Fruit fly (Drosophila melanogaster) whole organism, embryonic: ENCODE measurements around the gene Dscam2.

Source experiments
- Bgb ChIP-seq: fragments of 200-800 bp; sonication (Bioruptor generic); IDR thresholded peaks from 2 replicates; pipeline ENCODE4 v1.3.6; 2022; ENCODE audit warnings: missing biosample characterization, missing genetic modification characterization; ENCODE audit not compliant: partially characterized antibody
- BtbVII ChIP-seq: fragments of 200-800 bp; sonication (Bioruptor generic); optimal IDR thresholded peaks from 3 replicates; lab custom pipeline; 2017; ENCODE audit warnings: missing biosample characterization, mild to moderate bottlenecking, missing genetic modification characterization
- Bteb2 ChIP-seq: fragments of 200-800 bp; sonication (Bioruptor generic); optimal IDR thresholded peaks from 2 replicates; lab custom pipeline; 2016; ENCODE audit warnings: missing biosample characterization, missing genetic modification characterization
- CG11247 ChIP-seq: fragments of 200-800 bp; sonication (Bioruptor generic); IDR thresholded peaks from 2 replicates; pipeline ENCODE4 v1.3.6; 2022; ENCODE audit warnings: missing biosample characterization, missing genetic modification characterization
- CG11504 ChIP-seq: fragments of 200-800 bp; sonication (Bioruptor generic); optimal IDR thresholded peaks from 3 replicates; lab custom pipeline; 2019; ENCODE audit warnings: missing biosample characterization, mild to moderate bottlenecking, missing genetic modification characterization, moderate library complexity
- CG11560 ChIP-seq: fragments of 200-800 bp; sonication (Bioruptor generic); IDR thresholded peaks from 3 replicates; pipeline ENCODE4 v1.3.6; 2022; ENCODE audit warnings: missing biosample characterization, missing genetic modification characterization
- CG12104 ChIP-seq: fragments of 200-800 bp; sonication (Bioruptor generic); optimal IDR thresholded peaks from 3 replicates; lab custom pipeline; 2016; ENCODE audit warnings: missing biosample characterization, missing genetic modification characterization
- CG12155 ChIP-seq: fragments of 200-800 bp; sonication (Bioruptor generic); optimal IDR thresholded peaks from 3 replicates; lab custom pipeline; 2016; ENCODE audit warnings: missing biosample characterization, missing genetic modification characterization
- CG12299 ChIP-seq: fragments of 200-800 bp; sonication (Bioruptor generic); optimal IDR thresholded peaks from 2 replicates; lab custom pipeline; 2018; ENCODE audit warnings: missing biosample characterization, mild to moderate bottlenecking, missing genetic modification characterization
- CG13287 ChIP-seq: fragments of 200-800 bp; sonication (Bioruptor generic); IDR thresholded peaks from 2 replicates; pipeline ENCODE4 v1.3.6; 2022; ENCODE audit warnings: missing biosample characterization, missing genetic modification characterization; ENCODE audit not compliant: partially characterized antibody
- CG13775 ChIP-seq: fragments of 200-800 bp; sonication (Bioruptor generic); optimal IDR thresholded peaks from 3 replicates; lab custom pipeline; 2017; ENCODE audit warnings: missing biosample characterization, mild to moderate bottlenecking, missing genetic modification characterization
- CG1602 ChIP-seq: fragments of 200-800 bp; sonication (Bioruptor generic); optimal IDR thresholded peaks from 3 replicates; lab custom pipeline; 2016; ENCODE audit warnings: missing biosample characterization, missing genetic modification characterization
- CG32532 ChIP-seq: fragments of 200-800 bp; sonication (Bioruptor generic); IDR thresholded peaks from 2 replicates; pipeline ENCODE4 v1.3.6; 2022; ENCODE audit warnings: missing biosample characterization, missing genetic modification characterization
- CG32772 ChIP-seq: fragments of 200-800 bp; sonication (Bioruptor generic); IDR thresholded peaks from 2 replicates; pipeline ENCODE4 v1.3.6; 2022; ENCODE audit warnings: missing biosample characterization, missing genetic modification characterization
- CG4282 ChIP-seq: fragments of 200-800 bp; sonication (Bioruptor generic); optimal IDR thresholded peaks from 2 replicates; lab custom pipeline; 2016; ENCODE audit warnings: missing biosample characterization, missing genetic modification characterization
- CG4617 ChIP-seq: fragments of 200-800 bp; sonication (Bioruptor generic); optimal IDR thresholded peaks from 3 replicates; lab custom pipeline; 2016; ENCODE audit warnings: missing biosample characterization, missing genetic modification characterization, borderline replicate concordance
- CG9609 ChIP-seq: fragments of 200-800 bp; sonication (Bioruptor generic); optimal IDR thresholded peaks from 3 replicates; lab custom pipeline; 2016; ENCODE audit warnings: missing biosample characterization, missing genetic modification characterization
- CkIIα-i1 ChIP-seq: fragments of 200-800 bp; sonication (Bioruptor generic); IDR thresholded peaks from 2 replicates; pipeline ENCODE4 v1.3.6; 2022; ENCODE audit warnings: missing biosample characterization, missing genetic modification characterization
- CoRest ChIP-seq: fragments of 200-800 bp; sonication (Bioruptor generic); optimal IDR thresholded peaks from 3 replicates; lab custom pipeline; 2018; ENCODE audit warnings: missing biosample characterization, mild to moderate bottlenecking, missing genetic modification characterization, moderate library complexity
- Fer3 ChIP-seq: fragments of 200-800 bp; sonication (Bioruptor generic); optimal IDR thresholded peaks from 2 replicates; lab custom pipeline; 2018; ENCODE audit warnings: missing biosample characterization, mild to moderate bottlenecking, missing genetic modification characterization, moderate library complexity
- Hey ChIP-seq: fragments of 200-800 bp; sonication (Bioruptor generic); optimal IDR thresholded peaks from 3 replicates; lab custom pipeline; 2018; ENCODE audit warnings: missing biosample characterization, mild to moderate bottlenecking, missing genetic modification characterization
- Kr ChIP-seq: fragments of 200-800 bp; sonication (Bioruptor generic); optimal IDR thresholded peaks from 2 replicates; lab custom pipeline; 2017; ENCODE audit warnings: missing biosample characterization, mild to moderate bottlenecking, missing genetic modification characterization
- MBD-R2 ChIP-seq: fragments of 200-800 bp; sonication (Bioruptor generic); IDR thresholded peaks from 2 replicates; pipeline ENCODE4 v1.3.6; 2022; ENCODE audit warnings: missing biosample characterization, missing genetic modification characterization
- Neu2 ChIP-seq: fragments of 200-800 bp; sonication (Bioruptor generic); optimal IDR thresholded peaks from 3 replicates; lab custom pipeline; 2016; ENCODE audit warnings: missing biosample characterization, missing genetic modification characterization, borderline replicate concordance
- NfI ChIP-seq: fragments of 200-800 bp; sonication (Bioruptor generic); optimal IDR thresholded peaks from 3 replicates; lab custom pipeline; 2018; ENCODE audit warnings: missing biosample characterization, mild to moderate bottlenecking, missing genetic modification characterization, moderate library complexity
- ase ChIP-seq: fragments of 200-800 bp; sonication (Bioruptor generic); IDR thresholded peaks from 3 replicates; pipeline ENCODE4 v1.3.6; 2022; ENCODE audit warnings: missing biosample characterization, missing genetic modification characterization
- ato ChIP-seq: fragments of 200-800 bp; sonication (Bioruptor generic); IDR thresholded peaks from 2 replicates; pipeline ENCODE4 v1.3.6; 2022; ENCODE audit warnings: missing biosample characterization, missing genetic modification characterization; ENCODE audit not compliant: partially characterized antibody
- bigmax ChIP-seq: fragments of 200-800 bp; sonication (Bioruptor generic); optimal IDR thresholded peaks from 2 replicates; lab custom pipeline; 2018; ENCODE audit warnings: missing biosample characterization, mild to moderate bottlenecking, missing genetic modification characterization
- cas ChIP-seq: fragments of 200-800 bp; sonication (Bioruptor generic); IDR thresholded peaks from 2 replicates; pipeline ENCODE4 v1.3.6; 2022; ENCODE audit warnings: missing biosample characterization, missing genetic modification characterization
- corto ChIP-seq: fragments of 200-800 bp; sonication (Bioruptor generic); optimal IDR thresholded peaks from 2 replicates; lab custom pipeline; 2016; ENCODE audit warnings: missing biosample characterization, mild to moderate bottlenecking, missing genetic modification characterization, moderate library complexity
- crp ChIP-seq, 2 experiments: fragments of 200-800 bp; sonication (Bioruptor generic); optimal IDR thresholded peaks; 2 replicates in 1 of 2; 3 replicates in 1 of 2; lab custom pipeline; 2017; ENCODE audit warnings: missing biosample characterization in 2 of 2, missing genetic modification characterization in 2 of 2, mild to moderate bottlenecking in 1 of 2, moderate library complexity in 1 of 2
- danr ChIP-seq: fragments of 200-800 bp; sonication (Bioruptor generic); IDR thresholded peaks from 2 replicates; pipeline ENCODE4 v1.3.6; 2022; ENCODE audit warnings: missing biosample characterization, missing genetic modification characterization
- dysf ChIP-seq: fragments of 200-800 bp; sonication (Bioruptor generic); IDR thresholded peaks from 3 replicates; pipeline ENCODE4 v1.3.6; 2022; ENCODE audit warnings: missing biosample characterization, missing genetic modification characterization
- emc ChIP-seq: fragments of 200-800 bp; sonication (Bioruptor generic); optimal IDR thresholded peaks from 2 replicates; lab custom pipeline; 2016; ENCODE audit warnings: missing biosample characterization, missing genetic modification characterization
- ems ChIP-seq: fragments of 200-800 bp; sonication (Bioruptor generic); optimal IDR thresholded peaks from 3 replicates; lab custom pipeline; 2016; ENCODE audit warnings: missing biosample characterization, missing genetic modification characterization
- esg ChIP-seq: fragments of 200-800 bp; sonication (Bioruptor generic); conservative IDR thresholded peaks from 2 replicates; pipeline ENCODE4 v1.3.6; 2022; ENCODE audit warnings: missing biosample characterization, missing genetic modification characterization
- ewg ChIP-seq: fragments of 200-800 bp; sonication (Bioruptor generic); optimal IDR thresholded peaks from 3 replicates; lab custom pipeline; 2017; ENCODE audit warnings: mild to moderate bottlenecking, missing biosample characterization, missing genetic modification reagents, missing genetic modification characterization
- fd3F ChIP-seq: fragments of 200-800 bp; sonication (Bioruptor generic); optimal IDR thresholded peaks from 2 replicates; lab custom pipeline; 2018; ENCODE audit warnings: missing biosample characterization, mild to moderate bottlenecking, missing genetic modification characterization, moderate library complexity
- gsb ChIP-seq: fragments of 200-800 bp; sonication (Bioruptor generic); IDR thresholded peaks from 2 replicates; pipeline ENCODE4 v1.3.6; 2022; ENCODE audit warnings: missing biosample characterization, missing genetic modification characterization
- klu ChIP-seq: fragments of 200-800 bp; sonication (Bioruptor generic); IDR thresholded peaks from 2 replicates; pipeline ENCODE4 v1.3.6; 2022; ENCODE audit warnings: missing biosample characterization, missing genetic modification characterization
- mam ChIP-seq: fragments of 200-800 bp; sonication (Bioruptor generic); optimal IDR thresholded peaks from 3 replicates; lab custom pipeline; 2016; ENCODE audit warnings: missing biosample characterization, missing genetic modification characterization
- oc ChIP-seq: fragments of 200-800 bp; sonication (Bioruptor generic); optimal IDR thresholded peaks from 2 replicates; lab custom pipeline; 2018; ENCODE audit warnings: missing biosample characterization, mild to moderate bottlenecking, missing genetic modification characterization, moderate library complexity
- pfk ChIP-seq: fragments of 200-800 bp; sonication (Bioruptor generic); optimal IDR thresholded peaks from 2 replicates; lab custom pipeline; 2018; ENCODE audit warnings: missing biosample characterization, mild to moderate bottlenecking, missing genetic modification characterization, moderate library complexity
- row ChIP-seq: fragments of 200-800 bp; sonication (Bioruptor generic); IDR thresholded peaks from 3 replicates; pipeline ENCODE4 v1.3.6; 2022; ENCODE audit warnings: missing biosample characterization, missing genetic modification characterization
- sob ChIP-seq: fragments of 200-800 bp; sonication (Bioruptor generic); IDR thresholded peaks from 2 replicates; pipeline ENCODE4 v1.3.6; 2022; ENCODE audit warnings: missing biosample characterization, missing genetic modification characterization
- tin ChIP-seq: fragments of 200-800 bp; sonication (Bioruptor generic); optimal IDR thresholded peaks from 3 replicates; lab custom pipeline; 2016; ENCODE audit warnings: missing biosample characterization, missing genetic modification characterization
- tx ChIP-seq: fragments of 200-800 bp; sonication (Bioruptor generic); optimal IDR thresholded peaks from 2 replicates; lab custom pipeline; 2016; ENCODE audit warnings: missing biosample characterization, missing genetic modification characterization
- usp ChIP-seq: fragments of >200 bp; optimal IDR thresholded peaks from 2 replicates; lab custom pipeline; 2017; ENCODE audit warnings: missing biosample characterization, missing genetic modification characterization
- zf30C ChIP-seq: fragments of 200-800 bp; sonication (Bioruptor generic); optimal IDR thresholded peaks from 3 replicates; lab custom pipeline; 2018; ENCODE audit warnings: missing biosample characterization, mild to moderate bottlenecking, missing genetic modification characterization

The Dscam2 gene

DNA sequence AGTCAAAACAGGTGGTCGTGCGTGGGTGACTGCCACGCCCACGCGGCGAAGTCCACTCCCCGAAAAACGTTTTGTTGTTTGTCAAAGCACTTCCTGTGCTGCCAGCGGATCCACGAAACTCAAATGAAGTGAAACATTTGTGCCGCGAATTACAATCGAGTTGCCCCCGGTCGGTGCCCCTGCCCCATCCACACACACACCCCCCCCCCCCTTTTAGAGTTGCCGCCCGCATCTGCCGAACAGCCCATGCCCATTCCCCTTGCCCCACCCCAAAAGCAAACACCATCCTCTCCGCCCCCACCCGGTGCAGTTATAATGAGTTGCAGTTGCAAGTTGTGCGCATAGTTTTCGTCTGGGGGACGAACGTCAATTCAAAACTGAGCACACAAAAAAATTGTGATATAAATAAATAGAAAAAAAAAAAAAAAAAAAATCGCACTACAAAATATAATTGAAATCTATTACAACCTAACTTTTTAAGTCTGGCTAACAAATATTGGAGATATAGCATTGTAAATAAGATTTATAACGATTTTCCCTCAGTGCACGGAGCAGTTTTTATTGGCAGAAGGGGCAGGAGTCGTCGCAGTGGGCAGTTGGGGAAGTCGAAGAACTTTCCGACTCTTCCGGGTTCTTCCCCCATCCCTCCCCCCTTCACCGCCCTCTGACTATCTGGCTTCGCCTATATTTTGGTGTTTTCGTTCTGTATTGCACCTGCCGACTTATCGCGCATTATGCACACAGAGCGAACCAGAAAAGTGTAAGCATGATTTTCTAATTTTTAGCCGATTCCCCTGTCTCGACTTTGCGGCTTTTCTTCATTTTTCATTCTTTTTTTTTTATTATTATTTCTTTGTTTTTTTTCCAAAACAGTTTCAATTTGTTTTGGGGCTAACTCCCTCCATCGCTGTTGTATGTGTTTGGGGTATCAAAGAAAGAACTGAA is 37.9 kb downstream of the Dscam2 start (continued):
- no peak for TF ChIP-seq BtbVII (GFP tag; lab: Kevin White, UChicago)
- TF ChIP-seq klu (GFP tag; lab: Robert Waterston, UW): no peak
- no peak for TF ChIP-seq corto (GFP tag; lab: Kevin White, UChicago)
- no peak for TF ChIP-seq pfk (GFP tag; lab: Kevin White, UChicago)
- TF ChIP-seq gsb (GFP tag; lab: Robert Waterston, UW): no peak
- no peak for TF ChIP-seq oc (tag; lab: Kevin White, UChicago)
- peak; percentile 74 for TF ChIP-seq CG1602
- no peak for TF ChIP-seq CG12299 (tag; lab: Kevin White, UChicago)
- no peak for TF ChIP-seq cas
- TF ChIP-seq CG12155 (GFP tag; lab: Kevin White, UChicago): peak; percentile 5
- no peak for TF ChIP-seq MBD-R2 (GFP tag; lab: Robert Waterston, UW)
- TF ChIP-seq emc: no peak
- TF ChIP-seq CG11247: 0 out of 2 replicates have a peak, but pooled peaks have one; percentile 33
- TF ChIP-seq mam (GFP tag; lab: Kevin White, UChicago): no peak
- no peak for TF ChIP-seq Bgb
- peak; percentile 28 for TF ChIP-seq CG12104 (GFP tag; lab: Kevin White, UChicago)
- no peak for TF ChIP-seq NfI (GFP tag; lab: Kevin White, UChicago)
- TF ChIP-seq CG4282: no peak
- TF ChIP-seq danr: no peak; the same call in 1 of the 2 replicates
- TF ChIP-seq row (GFP tag; lab: Robert Waterston, UW): peak; percentile 75
- no peak for TF ChIP-seq tx (GFP tag; lab: Kevin White, UChicago)
- no peak for TF ChIP-seq sob (GFP tag; lab: Robert Waterston, UW)
- peak; percentile 33; the same call in 1 of the 3 replicates for TF ChIP-seq dysf (GFP tag; lab: Robert Waterston, UW)
- TF ChIP-seq CG32772 (GFP tag; lab: Robert Waterston, UW): peak; percentile 69; the same call in 1 of the 2 replicates
- no peak for TF ChIP-seq Neu2 (GFP tag; lab: Kevin White, UChicago)
- TF ChIP-seq usp: no peak
- peak; percentile 33; the same call in 1 of the 3 replicates for TF ChIP-seq ase
- TF ChIP-seq ewg (GFP tag; lab: Kevin White, UChicago): peak; percentile 43
- TF ChIP-seq CkIIα-i1 (GFP tag; lab: Robert Waterston, UW): no peak
- peak; percentile 62 for TF ChIP-seq tin (GFP tag; lab: Kevin White, UChicago)
- no peak for TF ChIP-seq Hey (tag; lab: Kevin White, UChicago)
- TF ChIP-seq ato (GFP tag; lab: Robert Waterston, UW): no peak
- TF ChIP-seq CG4617 (GFP tag; lab: Kevin White, UChicago): peak; percentile 12
- no peak for TF ChIP-seq zf30C
- TF ChIP-seq Fer3 (tag; lab: Kevin White, UChicago): no peak
- TF ChIP-seq fd3F (GFP tag; lab: Kevin White, UChicago): no peak
- peak; percentile 56 for TF ChIP-seq CG11504
- no peak for TF ChIP-seq CG32532 (GFP tag; lab: Robert Waterston, UW)
- TF ChIP-seq CG13775 (GFP tag; lab: Kevin White, UChicago): peak; percentile 23
- TF ChIP-seq Kr (GFP tag; lab: Kevin White, UChicago): no peak
- no peak for TF ChIP-seq bigmax (GFP tag; lab: Kevin White, UChicago)
- no peak for TF ChIP-seq Bteb2
- TF ChIP-seq esg (GFP tag; lab: Robert Waterston, UW): peak; percentile 39; the same call in 1 of the 2 replicates
- TF ChIP-seq CG13287 (GFP tag; lab: Robert Waterston, UW): no peak
- no peak for TF ChIP-seq CG11560
- no peak for TF ChIP-seq CG9609
- peak; percentile 51 for TF ChIP-seq CoRest (tag; lab: Kevin White, UChicago)
- no peak for TF ChIP-seq ems (GFP tag; lab: Kevin White, UChicago)
- TF ChIP-seq crp (GFP tag; optimal IDR thresholded peaks at IDR 0.05; lab: Kevin White, UChicago): no peak
